Fruit fly (Drosophila melanogaster) whole organism, wandering third instar larva: ENCODE results near the gene CG18747.

ENCODE experiments used
- Abd-B ChIP-seq: fragments of >200 bp; optimal IDR thresholded peaks from 2 replicates; lab custom pipeline; 2017; ENCODE audit warnings: missing biosample characterization, missing genetic modification characterization
- CG32264 ChIP-seq: fragments of 200-800 bp; sonication (Bioruptor generic); optimal IDR thresholded peaks from 2 replicates; lab custom pipeline; 2016; ENCODE audit warnings: missing biosample characterization, missing genetic modification characterization
- CG9705 ChIP-seq: fragments of 200-800 bp; sonication (Bioruptor generic); optimal IDR thresholded peaks from 2 replicates; lab custom pipeline; 2018; ENCODE audit warnings: missing biosample characterization, mild to moderate bottlenecking, missing genetic modification characterization
- CrebA ChIP-seq: fragments of 200-800 bp; sonication (Bioruptor generic); optimal IDR thresholded peaks from 2 replicates; lab custom pipeline; 2016; ENCODE audit warnings: missing biosample characterization, mild to moderate bottlenecking, missing genetic modification characterization, borderline replicate concordance
- Dif ChIP-seq: fragments of 200-275, 200-300 bp; sonication (Bioruptor generic); optimal IDR thresholded peaks from 2 replicates; lab custom pipeline; 2018; ENCODE audit warnings: missing biosample characterization, missing genetic modification characterization; ENCODE audit not compliant: partially characterized antibody
- GATAd ChIP-seq: sonication (Bioruptor generic); optimal IDR thresholded peaks from 2 replicates; lab custom pipeline; 2016; ENCODE audit warnings: missing biosample characterization, missing genetic modification characterization
- HLH106 ChIP-seq: fragments of 200-800 bp; optimal IDR thresholded peaks from 3 replicates; lab custom pipeline; 2019; ENCODE audit warnings: missing biosample characterization, mild to moderate bottlenecking, missing genetic modification characterization, moderate library complexity
- Hnf4 ChIP-seq: fragments of 200-800 bp; sonication (Bioruptor generic); optimal IDR thresholded peaks from 2 replicates; lab custom pipeline; 2016; ENCODE audit warnings: missing biosample characterization, mild to moderate bottlenecking, missing genetic modification characterization
- Hr78 ChIP-seq: fragments of >200 bp; optimal IDR thresholded peaks from 2 replicates; lab custom pipeline; 2017; ENCODE audit warnings: missing biosample characterization, missing genetic modification characterization
- Hr83 ChIP-seq: fragments of 200-300 bp; sonication (Bioruptor generic); optimal IDR thresholded peaks from 2 replicates; lab custom pipeline; 2016; ENCODE audit warnings: missing biosample characterization, mild to moderate bottlenecking, missing genetic modification characterization, moderate library complexity; ENCODE audit not compliant: poor library complexity, severe bottlenecking
- Jra ChIP-seq: sonication (Bioruptor generic); optimal IDR thresholded peaks from 2 replicates; lab custom pipeline; 2016; ENCODE audit warnings: missing biosample characterization, missing genetic modification characterization
- Mio ChIP-seq: sonication (Bioruptor generic); optimal IDR thresholded peaks from 2 replicates; lab custom pipeline; 2016; ENCODE audit warnings: missing biosample characterization, missing genetic modification characterization
- Myc ChIP-seq: fragments of >200 bp; optimal IDR thresholded peaks from 2 replicates; lab custom pipeline; 2017
- OdsH ChIP-seq: fragments of 200-800 bp; sonication (Bioruptor generic); optimal IDR thresholded peaks from 2 replicates; lab custom pipeline; 2016; ENCODE audit warnings: missing biosample characterization, mild to moderate bottlenecking, missing genetic modification characterization
- Rel ChIP-seq, 2 experiments: fragments of 200-800 bp; sonication (Bioruptor generic) in 1 of 2; optimal IDR thresholded peaks; 2 replicates in 1 of 2; 3 replicates in 1 of 2; lab custom pipeline; 2016 to 2019; ENCODE audit warnings: mild to moderate bottlenecking in 2 of 2, missing biosample characterization in 2 of 2, missing genetic modification characterization in 2 of 2, moderate library complexity in 1 of 2
- Sp1 ChIP-seq: fragments of 200-800 bp; sonication (Bioruptor generic); optimal IDR thresholded peaks from 3 replicates; lab custom pipeline; 2019; ENCODE audit warnings: missing biosample characterization, mild to moderate bottlenecking, missing genetic modification characterization, moderate library complexity
- Vsx2 ChIP-seq: fragments of 200-300, 225-300 bp; sonication (Bioruptor generic); optimal IDR thresholded peaks from 2 replicates; lab custom pipeline; 2018; ENCODE audit warnings: missing biosample characterization, missing genetic modification characterization; ENCODE audit not compliant: partially characterized antibody
- br ChIP-seq: fragments of 200-800 bp; sonication (Bioruptor generic); optimal IDR thresholded peaks from 2 replicates; lab custom pipeline; 2016; ENCODE audit warnings: missing biosample characterization, missing genetic modification characterization
- brk ChIP-seq: fragments of 200-800 bp; sonication (Bioruptor generic); optimal IDR thresholded peaks from 2 replicates; lab custom pipeline; 2016; ENCODE audit warnings: missing biosample characterization, mild to moderate bottlenecking, missing genetic modification characterization
- dl ChIP-seq, 2 experiments: fragments of 175-275, 200-275 bp in 1 of 2; fragments of 200-275 bp in 1 of 2; sonication (Bioruptor generic); optimal IDR thresholded peaks; lab custom pipeline; 2018; ENCODE audit warnings: mild to moderate bottlenecking in 2 of 2, missing biosample characterization in 2 of 2, missing genetic modification characterization in 2 of 2, moderate library complexity in 2 of 2; ENCODE audit not compliant: partially characterized antibody in 2 of 2, insufficient read depth in 1 of 2
- dmrt93B ChIP-seq: fragments of 200-800 bp; sonication (Bioruptor generic); optimal IDR thresholded peaks from 2 replicates; lab custom pipeline; 2018; ENCODE audit warnings: missing biosample characterization, mild to moderate bottlenecking, missing genetic modification characterization
- dsf ChIP-seq: sonication (Bioruptor generic); optimal IDR thresholded peaks from 2 replicates; lab custom pipeline; 2016; ENCODE audit warnings: missing biosample characterization, missing genetic modification characterization, borderline replicate concordance
- ey ChIP-seq: fragments of 200-800 bp; sonication (Bioruptor generic); optimal IDR thresholded peaks from 2 replicates; lab custom pipeline; 2016; ENCODE audit warnings: missing biosample characterization, missing genetic modification characterization
- foxo ChIP-seq, 2 experiments: fragments of 200-800 bp; sonication (Bioruptor generic); optimal IDR thresholded peaks; 2 replicates in 1 of 2; 3 replicates in 1 of 2; lab custom pipeline; 2016 to 2017; ENCODE audit warnings: missing biosample characterization in 2 of 2, missing genetic modification characterization in 2 of 2
- fru ChIP-seq: fragments of 200-800 bp; sonication (Bioruptor generic); optimal IDR thresholded peaks from 3 replicates; lab custom pipeline; 2016; ENCODE audit warnings: missing biosample characterization, mild to moderate bottlenecking, missing genetic modification characterization
- h ChIP-seq: fragments of 200-800 bp; sonication (Bioruptor generic); optimal IDR thresholded peaks from 3 replicates; lab custom pipeline; 2016; ENCODE audit warnings: missing biosample characterization, mild to moderate bottlenecking, missing genetic modification characterization
- jim ChIP-seq: fragments of 175-275, 200-325 bp; sonication (Bioruptor generic); optimal IDR thresholded peaks from 2 replicates; lab custom pipeline; 2016; ENCODE audit warnings: missing biosample characterization, mild to moderate bottlenecking, missing genetic modification characterization
- pan ChIP-seq: fragments of >200 bp; optimal IDR thresholded peaks from 2 replicates; lab custom pipeline; 2017
- psq ChIP-seq: fragments of 200-800 bp; sonication (Bioruptor generic); optimal IDR thresholded peaks from 3 replicates; lab custom pipeline; 2017; ENCODE audit warnings: missing biosample characterization, mild to moderate bottlenecking, missing genetic modification characterization, moderate library complexity
- rgr ChIP-seq: fragments of 200-800 bp; sonication (Bioruptor generic); optimal IDR thresholded peaks from 3 replicates; lab custom pipeline; 2016; ENCODE audit warnings: missing biosample characterization, mild to moderate bottlenecking, missing genetic modification characterization
- sage ChIP-seq: fragments of 200-800 bp; sonication (Bioruptor generic); optimal IDR thresholded peaks from 2 replicates; lab custom pipeline; 2016; ENCODE audit warnings: missing biosample characterization, mild to moderate bottlenecking, missing genetic modification characterization
- sv ChIP-seq: fragments of 200-800 bp; sonication (Bioruptor generic); optimal IDR thresholded peaks from 3 replicates; lab custom pipeline; 2016; ENCODE audit warnings: missing biosample characterization, missing genetic modification characterization
- tai ChIP-seq: sonication (Bioruptor generic); optimal IDR thresholded peaks from 2 replicates; lab custom pipeline; 2016; ENCODE audit warnings: missing biosample characterization, missing genetic modification characterization
- usp ChIP-seq: fragments of >200 bp; optimal IDR thresholded peaks from 2 replicates; lab custom pipeline; 2017; ENCODE audit warnings: missing biosample characterization, missing genetic modification characterization
- woc ChIP-seq: sonication (Bioruptor generic); optimal IDR thresholded peaks from 2 replicates; lab custom pipeline; 2016; ENCODE audit warnings: missing biosample characterization, mild to moderate bottlenecking, missing genetic modification characterization

The CG18747 gene

dm6 chr3R:7809662-7810621 lies 26.7 kb upstream of the CG18747 start, which contains the start of the genes CG2993 and sgll:
Gene CG2993, minus strand, starts transcription at chr3R:7810014.
Gene sgll, plus strand, starts transcription at chr3R:7810532.
- peak; percentile 1 for TF ChIP-seq sage (GFP tag; lab: Kevin White, UChicago)
- peak; percentile 80 for TF ChIP-seq sv (GFP tag; lab: Kevin White, UChicago)
- peak; percentile 82 for TF ChIP-seq Jra (GFP tag; lab: Kevin White, UChicago)
- TF ChIP-seq ey (GFP tag; lab: Kevin White, UChicago): peak; percentile 91
- peak; percentile 96 for TF ChIP-seq tai (GFP tag; lab: Kevin White, UChicago)
- peak; percentile 73 for TF ChIP-seq GATAd (GFP tag; lab: Kevin White, UChicago)
- no peak for TF ChIP-seq Vsx2
- TF ChIP-seq Hr83: peak; percentile 97
- no peak for TF ChIP-seq Hr78 (GFP tag; lab: Kevin White, UChicago)
- TF ChIP-seq CrebA (GFP tag; lab: Kevin White, UChicago): peak; percentile 17
- peak; percentile 79 for TF ChIP-seq CG9705 (GFP tag; lab: Kevin White, UChicago)
- peak; percentile 73 for TF ChIP-seq Mio (GFP tag; lab: Kevin White, UChicago)
- TF ChIP-seq brk: peak; percentile 50
- no peak for TF ChIP-seq Rel (GFP tag; optimal IDR thresholded peaks at IDR 0.05; lab: Kevin White, UChicago)
- no peak for TF ChIP-seq Rel (tag; optimal IDR thresholded peaks at IDR 0.05; lab: Kevin White, UChicago)
- TF ChIP-seq usp (GFP tag; lab: Kevin White, UChicago): no peak
- peak; percentile 86 for TF ChIP-seq psq (GFP tag; lab: Kevin White, UChicago)
- no peak for TF ChIP-seq pan (lab: Kevin White, UChicago)
- TF ChIP-seq rgr (GFP tag; lab: Kevin White, UChicago): peak; percentile 94
- TF ChIP-seq CG32264 (GFP tag; lab: Kevin White, UChicago): peak; percentile 29
- TF ChIP-seq Sp1 (GFP tag; lab: Kevin White, UChicago): peak; percentile 25
- peak; percentile 79 for TF ChIP-seq dmrt93B (GFP tag; lab: Kevin White, UChicago)
- TF ChIP-seq Dif: no peak
- TF ChIP-seq h: peak; percentile 91
- peak; percentile 95 for TF ChIP-seq Hnf4 (GFP tag; lab: Kevin White, UChicago)
- no peak for TF ChIP-seq Abd-B
- peak; percentile 86 for TF ChIP-seq HLH106 (tag; lab: Kevin White, UChicago)
- peak; percentile 89 for TF ChIP-seq br (GFP tag; lab: Kevin White, UChicago)
- peak; percentile 57 for TF ChIP-seq dsf
- TF ChIP-seq dl (GFP tag; optimal IDR thresholded peaks at IDR 0.05; lab: Kevin White, UChicago; ENCODE audit: insufficient read depth in 1 of 2, partially characterized antibody in 2 of 2): no peak
- peak; percentile 94 for TF ChIP-seq OdsH (GFP tag; lab: Kevin White, UChicago)
- peak; percentile 6 for TF ChIP-seq woc (GFP tag; lab: Kevin White, UChicago)
- TF ChIP-seq fru: peak; percentile 90
- peak in 1 of 2 experiments; percentile 96 for TF ChIP-seq foxo (GFP tag; optimal IDR thresholded peaks at IDR 0.05; lab: Kevin White, UChicago)
- peak; percentile 95 for TF ChIP-seq Myc
- TF ChIP-seq jim: peak; percentile 80

- TF ChIP-seq Hnf4 (GFP tag; lab: Kevin White, UChicago): no peak
Measured at dm6 chr3R:7804332-7804731, 21.1 kb upstream of the CG18747 start, which contains the start of gene CG18268. Gene CG18268, minus strand, starts transcription at chr3R:7804432.

dm6 chr3R:7802693-7803092 lies 19.4 kb upstream of the CG18747 start, which contains the start of gene CG3014:
Gene CG3014, minus strand, starts transcription at chr3R:7802793.
- TF ChIP-seq jim: no peak
- no peak for TF ChIP-seq Hnf4 (GFP tag; lab: Kevin White, UChicago)
